Worm (Caenorhabditis elegans) whole organism, young adult: ENCODE data around the gene bir-1.

Source experiments
- C06A6.2 ChIP-seq: fragments of 200-800 bp; sonication (Bioruptor generic); conservative IDR thresholded peaks from 2 replicates; pipeline ENCODE4 v1.3.6; 2022; ENCODE audit warnings: missing genetic modification characterization, missing compliant biosample characterization
- F22D6.2 ChIP-seq: sonication (generic microtip); optimal IDR thresholded peaks from 2 replicates; lab custom pipeline; 2016; ENCODE audit warnings: mild to moderate bottlenecking, missing genetic modification characterization, missing compliant biosample characterization
- F33H1.4 ChIP-seq: fragments of 200-800 bp; sonication (Bioruptor generic); IDR thresholded peaks from 2 replicates; pipeline ENCODE4 v1.3.6; 2022; ENCODE audit warnings: missing genetic modification reagents, missing genetic modification characterization, missing compliant biosample characterization
- F49E8.2 ChIP-seq: sonication (generic microtip); optimal IDR thresholded peaks from 3 replicates; lab custom pipeline; 2017; ENCODE audit warnings: missing genetic modification characterization, mild to moderate bottlenecking, missing compliant biosample characterization, antibody characterized with exemption, moderate library complexity; ENCODE audit not compliant: insufficient read depth
- T26A5.8 ChIP-seq: sonication (generic microtip); optimal IDR thresholded peaks from 2 replicates; lab custom pipeline; 2016; ENCODE audit warnings: missing genetic modification characterization, missing compliant biosample characterization
- Y56A3A.18 ChIP-seq: fragments of 200-800 bp; sonication (Bioruptor generic); IDR thresholded peaks from 2 replicates; pipeline ENCODE4 v1.3.6; 2022; ENCODE audit warnings: missing genetic modification reagents, missing genetic modification characterization, missing compliant biosample characterization
- Y67H2A.10 ChIP-seq: fragments of 200-800 bp; sonication (Bioruptor generic); conservative IDR thresholded peaks from 2 replicates; pipeline ENCODE4 v1.3.6; 2022; ENCODE audit warnings: missing genetic modification reagents, missing genetic modification characterization, missing compliant biosample characterization
- ZK185.1 ChIP-seq: sonication (generic microtip); optimal IDR thresholded peaks from 2 replicates; lab custom pipeline; 2016; ENCODE audit warnings: mild to moderate bottlenecking, missing genetic modification characterization, missing compliant biosample characterization; ENCODE audit not compliant: poor library complexity, severe bottlenecking
- ama-1 ChIP-seq, 3 experiments: fragments of 150-350 bp in 1 of 3; sonication (generic microtip) in 2 of 3; optimal IDR thresholded peaks; 2 replicates each; lab custom pipeline; 2014 to 2018; ENCODE audit warnings: missing biosample characterization in 2 of 3, missing genetic modification characterization in 2 of 3, missing genetic modification reagents in 2 of 3
- athp-1 ChIP-seq: sonication (generic microtip); optimal IDR thresholded peaks from 2 replicates; lab custom pipeline; 2017; ENCODE audit warnings: mild to moderate bottlenecking, missing genetic modification characterization, missing compliant biosample characterization
- attf-3 ChIP-seq: fragments of 200-800 bp; sonication (Bioruptor generic); conservative IDR thresholded peaks from 2 replicates; pipeline ENCODE4 v1.3.6; 2022; ENCODE audit warnings: missing genetic modification reagents, missing genetic modification characterization, missing compliant biosample characterization
- bed-2 ChIP-seq: fragments of 200-800 bp; sonication (Bioruptor generic); IDR thresholded peaks from 2 replicates; pipeline ENCODE4 v1.3.6; 2022; ENCODE audit warnings: missing genetic modification reagents, missing genetic modification characterization, missing compliant biosample characterization
- ccch-3 ChIP-seq: fragments of 200-800 bp; sonication (Bioruptor generic); optimal IDR thresholded peaks from 2 replicates; lab custom pipeline; 2018; ENCODE audit warnings: mild to moderate bottlenecking, missing genetic modification characterization, missing compliant biosample characterization
- cebp-1 ChIP-seq, 2 experiments: fragments of 200-800 bp in 1 of 2; sonication (Bioruptor generic) in 1 of 2; sonication (generic microtip) in 1 of 2; IDR thresholded peaks in 1 of 2; optimal IDR thresholded peaks in 1 of 2; 2 replicates each; pipeline versions ENCODE4 v1.3.6 to Lab custom; 2017 to 2022; ENCODE audit warnings: missing compliant biosample characterization in 2 of 2, missing genetic modification characterization in 2 of 2, mild to moderate bottlenecking in 1 of 2, missing genetic modification reagents in 1 of 2, moderate library complexity in 1 of 2
- cebp-2 ChIP-seq: fragments of 200-800 bp; sonication (Bioruptor generic); IDR thresholded peaks from 2 replicates; pipeline ENCODE4 v1.3.6; 2022; ENCODE audit warnings: missing genetic modification characterization, missing compliant biosample characterization
- chd-7 ChIP-seq: sonication (generic microtip); optimal IDR thresholded peaks from 2 replicates; lab custom pipeline; 2016; ENCODE audit warnings: mild to moderate bottlenecking, missing genetic modification characterization, moderate library complexity, missing compliant biosample characterization
- egl-44 ChIP-seq: fragments of 200-800 bp; sonication (Bioruptor generic); IDR thresholded peaks from 2 replicates; pipeline ENCODE4 v1.3.6; 2022; ENCODE audit warnings: missing genetic modification reagents, missing genetic modification characterization, missing compliant biosample characterization
- gei-17 ChIP-seq: fragments of 200-800 bp; sonication (Bioruptor generic); optimal IDR thresholded peaks from 2 replicates; lab custom pipeline; 2018; ENCODE audit warnings: mild to moderate bottlenecking, missing genetic modification characterization, missing compliant biosample characterization
- hmg-20 ChIP-seq: fragments of 200-800 bp; sonication (Bioruptor generic); IDR thresholded peaks from 2 replicates; pipeline ENCODE4 v1.3.6; 2022; ENCODE audit warnings: missing genetic modification reagents, missing genetic modification characterization, missing compliant biosample characterization
- lin-26 ChIP-seq: fragments of 200-800 bp; sonication (Bioruptor generic); IDR thresholded peaks from 2 replicates; pipeline ENCODE4 v1.3.6; 2022; ENCODE audit warnings: missing genetic modification reagents, missing genetic modification characterization, missing compliant biosample characterization
- lin-40 ChIP-seq: sonication (generic microtip); optimal IDR thresholded peaks from 2 replicates; lab custom pipeline; 2016; ENCODE audit warnings: missing genetic modification characterization, mild to moderate bottlenecking, missing compliant biosample characterization, missing genotype, missing genetic modification reagents
- madf-8 ChIP-seq: fragments of 200-800 bp; sonication (Bioruptor generic); conservative IDR thresholded peaks from 2 replicates; pipeline ENCODE4 v1.3.6; 2022; ENCODE audit warnings: missing genetic modification reagents, missing genetic modification characterization, missing compliant biosample characterization
- mel-28 ChIP-seq: sonication (generic microtip); optimal IDR thresholded peaks from 2 replicates; lab custom pipeline; 2016; ENCODE audit warnings: borderline replicate concordance, mild to moderate bottlenecking, missing genetic modification characterization, missing compliant biosample characterization
- nhr-120 ChIP-seq: fragments of 200-800 bp; sonication (Bioruptor generic); IDR thresholded peaks from 2 replicates; pipeline ENCODE4 v1.3.6; 2022; ENCODE audit warnings: missing genetic modification characterization, missing compliant biosample characterization
- nhr-80 ChIP-seq: sonication (generic microtip); optimal IDR thresholded peaks from 2 replicates; lab custom pipeline; 2016; ENCODE audit warnings: missing genetic modification characterization, missing compliant biosample characterization
- repo-1 ChIP-seq: sonication (generic microtip); optimal IDR thresholded peaks from 2 replicates; lab custom pipeline; 2017; ENCODE audit warnings: mild to moderate bottlenecking, missing genetic modification characterization, missing compliant biosample characterization
- sea-2 ChIP-seq: fragments of 200-800 bp; sonication (Bioruptor generic); IDR thresholded peaks from 2 replicates; pipeline ENCODE4 v1.3.6; 2022; ENCODE audit warnings: missing genetic modification characterization, missing compliant biosample characterization
- somi-1 ChIP-seq: fragments of 200-800 bp; sonication (Bioruptor generic); optimal IDR thresholded peaks from 2 replicates; lab custom pipeline; 2018; ENCODE audit warnings: mild to moderate bottlenecking, missing genetic modification characterization, missing compliant biosample characterization
- tbp1 ChIP-seq: fragments of 200-800 bp; sonication (Bioruptor generic); optimal IDR thresholded peaks from 2 replicates; lab custom pipeline; 2018; ENCODE audit warnings: mild to moderate bottlenecking, missing genetic modification characterization, missing compliant biosample characterization
- unc-130 ChIP-seq: sonication (generic microtip); optimal IDR thresholded peaks from 2 replicates; lab custom pipeline; 2016; ENCODE audit warnings: missing genetic modification reagents, missing genetic modification characterization, missing compliant biosample characterization
- ztf-25 ChIP-seq: fragments of 200-800 bp; sonication (Bioruptor generic); IDR thresholded peaks from 2 replicates; pipeline ENCODE4 v1.3.6; 2022; ENCODE audit warnings: missing genetic modification reagents, missing genetic modification characterization, missing compliant biosample characterization
- ztf-26 ChIP-seq: sonication (generic microtip); optimal IDR thresholded peaks from 2 replicates; lab custom pipeline; 2017; ENCODE audit warnings: missing genetic modification characterization, missing compliant biosample characterization
- ztf-6 ChIP-seq: fragments of 200-800 bp; sonication (Bioruptor generic); IDR thresholded peaks from 2 replicates; pipeline ENCODE4 v1.3.6; 2022; ENCODE audit warnings: missing genetic modification reagents, missing genetic modification characterization, missing compliant biosample characterization

Gene bir-1

DNA sequence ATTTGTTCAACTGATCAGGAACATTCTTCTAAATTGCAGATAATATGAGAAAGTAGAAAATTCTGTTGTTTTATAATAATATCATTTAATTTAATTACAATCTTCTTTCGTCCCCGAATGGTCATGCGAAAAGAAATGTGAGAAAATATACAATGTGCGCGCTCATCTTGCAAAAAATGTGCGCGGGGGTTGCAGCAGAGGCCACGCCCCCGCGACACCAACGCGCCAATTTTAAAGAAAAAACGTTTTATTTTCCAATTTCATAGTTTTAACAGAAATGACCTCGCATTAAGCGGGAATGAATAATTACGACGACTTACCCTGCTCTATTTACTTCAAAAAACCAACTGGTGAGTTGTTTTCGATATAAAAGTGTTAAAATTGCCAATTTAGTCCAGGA, 33.8 kb upstream of the bir-1 start, which contains the start of gene sas-5 (continued):
- TF ChIP-seq gei-17 (GFP tag; lab: Kevin White, UChicago) (no peak), chd-7 (tag; lab: Kevin White, UChicago) (no peak), F22D6.2 (tag; lab: Kevin White, UChicago) (no peak)

DNA sequence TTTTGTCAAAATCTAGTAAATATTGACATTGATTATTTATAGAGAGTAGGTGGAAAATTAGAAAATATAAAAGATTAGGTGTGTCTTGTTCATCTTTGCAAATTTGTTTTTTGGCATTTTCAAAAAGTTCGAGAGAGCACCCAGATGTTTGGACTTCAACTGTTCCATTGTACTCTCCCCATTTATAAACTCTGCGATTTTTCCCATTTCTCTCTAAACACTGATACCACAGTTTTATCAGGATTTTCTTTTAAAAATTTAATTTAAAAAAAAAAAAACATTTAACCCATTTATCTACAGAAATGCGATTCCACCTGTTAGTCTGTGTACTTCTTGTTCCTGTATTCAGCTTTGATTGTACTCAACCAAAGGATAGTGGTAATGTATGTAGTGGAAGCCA, 31.3 kb upstream of the bir-1 start, which contains the start of gene tag-290:
Gene tag-290 (plus strand): TSS at position 301 of the 400 bp plus-strand sequence.
- TF ChIP-seq tbp1 (GFP tag; lab: Kevin White, UChicago) (no peak), F22D6.2 (tag; lab: Kevin White, UChicago) (no peak), sea-2 (GFP tag; lab: Robert Waterston, UW) (no peak), athp-1 (tag; lab: Kevin White, UChicago) (no peak), ZK185.1 (no peak), C06A6.2 (GFP tag; lab: Robert Waterston, UW) (no peak), attf-3 (GFP tag; lab: Robert Waterston, UW) (no peak), Y67H2A.10 (GFP tag; lab: Robert Waterston, UW) (no peak), unc-130 (GFP tag; lab: Kevin White, UChicago) (no peak), ama-1 (optimal IDR thresholded peaks at IDR 0.05; lab: Kevin White, UChicago) (no peak), ama-1 (GFP tag; optimal IDR thresholded peaks at IDR 0.05; lab: Kevin White, UChicago) (no peak), hmg-20 (GFP tag; lab: Robert Waterston, UW) (no peak), cebp-1 (GFP tag; IDR thresholded peaks at IDR 0.05; lab: Robert Waterston, UW) (no peak), cebp-1 (tag; optimal IDR thresholded peaks at IDR 0.05; lab: Kevin White, UChicago) (no peak)

DNA sequence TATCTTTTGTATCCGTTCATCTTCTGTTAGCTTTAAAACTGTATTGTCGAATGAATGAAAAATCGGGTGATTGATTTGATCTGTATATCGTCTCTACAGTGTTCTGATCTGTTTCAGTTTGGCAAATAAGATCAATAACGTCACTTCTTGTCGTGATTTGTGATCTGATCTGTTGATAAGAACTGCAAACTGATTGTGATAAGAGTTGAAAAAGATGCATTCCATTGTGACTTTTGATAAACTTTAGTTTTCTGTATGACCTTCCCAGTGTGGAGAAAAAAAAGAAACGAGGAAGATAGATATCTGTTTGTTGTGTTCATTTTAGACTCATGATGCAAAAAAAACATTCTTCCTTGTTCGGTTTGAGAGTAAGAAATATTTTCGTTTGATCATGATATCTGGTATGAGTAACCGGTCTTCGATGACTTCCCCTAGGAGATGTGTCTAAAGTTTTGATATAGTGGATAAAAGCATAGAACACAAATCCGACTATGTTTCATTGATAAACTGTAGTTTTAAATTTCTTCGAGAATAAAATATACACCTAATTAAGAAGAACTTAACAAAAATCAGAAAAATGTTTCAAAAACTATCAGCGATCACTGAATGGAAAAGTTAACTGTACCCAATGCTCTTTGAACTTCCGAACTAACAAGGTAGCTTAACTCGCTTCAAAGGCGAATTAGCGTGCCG, 29.3 kb upstream of the bir-1 start:
- TF ChIP-seq somi-1 (peak; percentile 53), ztf-26 (tag; lab: Kevin White, UChicago) (peak; percentile 41), F49E8.2 (tag; lab: Kevin White, UChicago) (no peak), egl-44 (no peak), Y56A3A.18 (GFP tag; lab: Robert Waterston, UW) (no peak), lin-40 (tag; lab: Kevin White, UChicago) (peak; percentile 40), nhr-80 (tag; lab: Kevin White, UChicago) (peak; percentile 38), mel-28 (tag; lab: Kevin White, UChicago) (no peak), cebp-2 (GFP tag; lab: Robert Waterston, UW) (no peak)

DNA sequence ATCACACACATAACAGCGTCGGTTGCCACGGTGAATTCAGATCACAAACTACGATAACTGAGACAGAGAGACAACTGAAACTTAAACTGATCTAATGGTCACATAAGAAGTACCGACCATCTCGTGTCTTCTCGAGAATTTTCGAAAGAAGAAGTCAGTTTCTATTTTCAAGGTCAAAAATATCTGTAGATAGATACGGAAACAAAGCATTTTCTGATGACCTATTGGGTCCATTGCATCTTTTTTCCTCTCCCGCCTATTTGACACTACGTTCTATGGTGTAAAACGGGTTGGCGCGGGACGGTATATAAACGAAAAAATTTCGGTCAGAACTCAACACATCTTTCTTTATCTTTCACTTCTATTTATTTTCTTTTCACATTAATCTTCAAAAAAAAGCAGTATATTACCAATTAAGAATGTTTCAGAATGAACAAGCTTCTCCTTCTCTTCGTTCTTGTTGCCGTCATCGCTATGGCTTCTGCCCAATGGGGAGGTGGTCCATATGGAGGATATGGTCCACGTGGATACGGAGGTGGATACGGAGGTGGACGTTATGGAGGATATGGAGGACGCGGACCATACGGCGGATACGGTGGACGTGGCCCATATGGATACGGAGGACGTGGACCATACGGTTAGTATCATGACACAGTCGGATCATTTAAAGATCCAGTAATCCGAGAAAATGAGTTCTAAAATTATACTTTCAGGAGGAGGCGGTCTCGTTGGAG, 28.2 kb upstream of the bir-1 start, which contains the start of gene nlp-24:
Gene nlp-24 (plus strand): TSS at position 429 of the 734 bp plus-strand sequence.
- TF ChIP-seq F33H1.4 (GFP tag; lab: Robert Waterston, UW) (no peak), nhr-120 (GFP tag; lab: Robert Waterston, UW) (no peak), ama-1 (optimal IDR thresholded peaks at IDR 0.05; lab: Kevin White, UChicago) (peak; percentile 79), ama-1 (GFP tag; optimal IDR thresholded peaks at IDR 0.05; lab: Kevin White, UChicago) (no peak), T26A5.8 (tag; lab: Kevin White, UChicago) (no peak), somi-1 (peak; percentile 68), F22D6.2 (tag; lab: Kevin White, UChicago) (no peak), ztf-25 (no peak), bed-2 (GFP tag; lab: Robert Waterston, UW) (no peak), lin-26 (GFP tag; lab: Robert Waterston, UW) (peak; percentile 51; the same call in 1 of the 2 replicates), ztf-26 (tag; lab: Kevin White, UChicago) (peak; percentile 78), ccch-3 (GFP tag; lab: Kevin White, UChicago) (no peak), madf-8 (GFP tag; lab: Robert Waterston, UW) (no peak), ztf-6 (no peak), repo-1 (tag; lab: Kevin White, UChicago) (no peak)
